Worm (Caenorhabditis elegans) whole organism, L4/young adult: Measurements from ENCODE around the gene clec-27.

Experiments used
- W03F9.2 ChIP-seq: fragments of 150-350 bp; optimal IDR thresholded peaks from 2 replicates; lab custom pipeline; 2014; ENCODE audit warnings: missing biosample characterization, missing genetic modification characterization
- dao-5 ChIP-seq: sonication (generic microtip); optimal IDR thresholded peaks from 2 replicates; lab custom pipeline; 2016; ENCODE audit warnings: missing genotype, missing genetic modification characterization, moderate library complexity, missing compliant biosample characterization
- him-1 ChIP-seq: sonication (generic microtip); optimal IDR thresholded peaks from 2 replicates; lab custom pipeline; 2016; ENCODE audit warnings: missing genotype, missing genetic modification reagents, missing genetic modification characterization, missing compliant biosample characterization

DNA sequence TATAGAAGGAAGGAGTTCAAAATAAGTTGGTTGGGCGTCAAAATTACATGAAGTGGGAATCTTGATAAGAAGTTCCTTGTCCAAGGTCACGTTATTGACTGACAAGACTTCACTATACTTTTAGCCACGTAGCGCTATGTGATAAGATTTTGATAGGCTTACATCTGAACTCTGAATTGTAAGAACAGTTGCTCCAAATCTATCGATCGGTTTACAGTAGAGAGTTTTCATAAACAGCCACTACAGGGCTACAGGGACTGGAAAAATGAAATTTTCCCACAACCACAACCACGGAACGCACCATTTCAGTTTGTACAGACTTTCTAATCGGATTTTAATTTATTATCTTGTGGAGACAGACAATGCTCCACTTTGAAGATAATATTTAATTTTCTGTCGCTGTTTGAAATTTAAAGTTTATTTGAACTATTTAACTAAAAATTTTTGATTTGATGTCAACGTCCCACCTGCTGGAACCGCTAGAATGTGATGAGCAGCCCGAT is 3.6 kb downstream of the clec-27 start, which contains the start of the genes clec-31 and clec-22:
- no peak for TF ChIP-seq dao-5 (tag; lab: Kevin White, UChicago)
- TF ChIP-seq him-1: no peak
- TF ChIP-seq W03F9.2 (tag; lab: Kevin White, UChicago): no peak
